Fruit fly (Drosophila melanogaster): ENCODE measurements around the gene mTor.

dm6 chr2L:12966290-12966689, 38.0 kb upstream of the mTor start, which contains the start of gene CG16800:
- TF ChIP-seq Sox15 (GFP tag; optimal IDR thresholded peaks at IDR 0.05) (no peak), CG3919 (GFP tag; optimal IDR thresholded peaks at IDR 0.05) (no peak), fkh (GFP tag; optimal IDR thresholded peaks at IDR 0.05) (no peak), CG31627 (GFP tag; optimal IDR thresholded peaks at IDR 0.05) (no peak), Eip78C (GFP tag) (no peak), Sox102F (GFP tag; optimal IDR thresholded peaks at IDR 0.05) (no peak)
